Worm (Caenorhabditis elegans) whole organism, mixed stage, embryonic: Measurements from ENCODE around the gene fbxa-224.

Experiments used
- M03D4.4 ChIP-seq: sonication (generic microtip); optimal IDR thresholded peaks from 2 replicates; lab custom pipeline; 2017; ENCODE audit warnings: mild to moderate bottlenecking, missing genetic modification characterization, missing compliant biosample characterization
- bed-3 ChIP-seq: fragments of 200-800 bp; sonication (Bioruptor generic); optimal IDR thresholded peaks from 3 replicates; lab custom pipeline; 2018; ENCODE audit warnings: mild to moderate bottlenecking, missing genetic modification characterization, moderate library complexity, missing compliant biosample characterization
- blmp-1 ChIP-seq: fragments of 150-350 bp; optimal IDR thresholded peaks from 2 replicates; lab custom pipeline; 2014; ENCODE audit warnings: missing biosample characterization, missing genetic modification characterization
- ceh-43 ChIP-seq: fragments of 200-800 bp; sonication (Bioruptor generic); optimal IDR thresholded peaks from 2 replicates; lab custom pipeline; 2018; ENCODE audit warnings: mild to moderate bottlenecking, missing genetic modification characterization, moderate library complexity, missing compliant biosample characterization
- ceh-83 ChIP-seq: fragments of 200-800 bp; sonication (Bioruptor generic); optimal IDR thresholded peaks from 2 replicates; lab custom pipeline; 2018; ENCODE audit warnings: mild to moderate bottlenecking, missing genetic modification characterization, missing compliant biosample characterization
- ces-1 ChIP-seq: fragments of 150-350 bp; optimal IDR thresholded peaks from 2 replicates; lab custom pipeline; 2014; ENCODE audit warnings: missing biosample characterization, missing genetic modification reagents, missing genetic modification characterization
- cnd-1 ChIP-seq: fragments of 200-800 bp; sonication (Bioruptor generic); optimal IDR thresholded peaks from 2 replicates; lab custom pipeline; 2018; ENCODE audit warnings: mild to moderate bottlenecking, missing genetic modification characterization, missing compliant biosample characterization
- elt-1 ChIP-seq: sonication (generic microtip); optimal IDR thresholded peaks from 2 replicates; lab custom pipeline; 2017; ENCODE audit warnings: missing genetic modification characterization, mild to moderate bottlenecking, missing compliant biosample characterization, antibody characterized with exemption, moderate library complexity, borderline replicate concordance; ENCODE audit not compliant: insufficient read depth
- flh-1 ChIP-seq: fragments of 200-800 bp; sonication (Bioruptor generic); optimal IDR thresholded peaks from 2 replicates; lab custom pipeline; 2018; ENCODE audit warnings: mild to moderate bottlenecking, missing genetic modification characterization, moderate library complexity, missing compliant biosample characterization
- ham-2 ChIP-seq: fragments of 200-800 bp; sonication (Bioruptor generic); optimal IDR thresholded peaks from 2 replicates; lab custom pipeline; 2018; ENCODE audit warnings: mild to moderate bottlenecking, missing genetic modification characterization, missing compliant biosample characterization
- hlh-1 ChIP-seq: fragments of 150-350 bp; optimal IDR thresholded peaks from 2 replicates; lab custom pipeline; 2014; ENCODE audit warnings: missing biosample characterization, missing genetic modification reagents, missing genetic modification characterization
- lin-13 ChIP-seq: fragments of 150-350 bp; optimal IDR thresholded peaks from 2 replicates; lab custom pipeline; 2014; ENCODE audit warnings: missing biosample characterization, missing genetic modification characterization
- lin-32 ChIP-seq: fragments of 200-800 bp; sonication (Bioruptor generic); optimal IDR thresholded peaks from 2 replicates; lab custom pipeline; 2018; ENCODE audit warnings: mild to moderate bottlenecking, missing genetic modification characterization, missing compliant biosample characterization
- lsy-2 ChIP-seq: fragments of 150-350 bp; optimal IDR thresholded peaks from 2 replicates; lab custom pipeline; 2014; ENCODE audit warnings: missing biosample characterization, missing genetic modification characterization
- mab-5 ChIP-seq: fragments of 150-350 bp; optimal IDR thresholded peaks from 2 replicates; lab custom pipeline; 2014; ENCODE audit warnings: missing biosample characterization, missing genetic modification characterization
- mls-2 ChIP-seq: sonication (generic microtip); optimal IDR thresholded peaks from 2 replicates; lab custom pipeline; 2016; ENCODE audit warnings: mild to moderate bottlenecking, missing genetic modification characterization, moderate library complexity, missing compliant biosample characterization
- nhr-2 ChIP-seq: fragments of 150-350 bp; optimal IDR thresholded peaks from 2 replicates; lab custom pipeline; 2014; ENCODE audit warnings: missing biosample characterization, missing genetic modification characterization
- nhr-237 ChIP-seq: fragments of 150-350 bp; optimal IDR thresholded peaks from 2 replicates; lab custom pipeline; 2014; ENCODE audit warnings: missing biosample characterization, missing genetic modification characterization
- nhr-28 ChIP-seq: fragments of 150-350 bp; optimal IDR thresholded peaks from 2 replicates; lab custom pipeline; 2014; ENCODE audit warnings: missing biosample characterization, missing genetic modification characterization
- nhr-76 ChIP-seq: sonication (generic microtip); optimal IDR thresholded peaks from 2 replicates; lab custom pipeline; 2017; ENCODE audit warnings: missing biosample characterization, missing genetic modification characterization
- pha-4 ChIP-seq: fragments of 150-350 bp; optimal IDR thresholded peaks from 2 replicates; lab custom pipeline; 2018; ENCODE audit warnings: missing biosample characterization, missing genetic modification reagents, missing genetic modification characterization
- sem-2 ChIP-seq: fragments of 200-800 bp; sonication (Bioruptor generic); optimal IDR thresholded peaks from 2 replicates; lab custom pipeline; 2018; ENCODE audit warnings: mild to moderate bottlenecking, missing genetic modification characterization, missing compliant biosample characterization
- snpc-4 ChIP-seq: fragments of 150-350 bp; optimal IDR thresholded peaks from 2 replicates; lab custom pipeline; 2014; ENCODE audit warnings: missing biosample characterization, missing genetic modification characterization
- sptf-1 ChIP-seq: sonication (generic microtip); optimal IDR thresholded peaks from 2 replicates; lab custom pipeline; 2017; ENCODE audit warnings: mild to moderate bottlenecking, missing genetic modification characterization, moderate library complexity, missing compliant biosample characterization
- tbx-8 ChIP-seq: fragments of 200-800 bp; sonication (Bioruptor generic); optimal IDR thresholded peaks from 2 replicates; lab custom pipeline; 2018; ENCODE audit warnings: mild to moderate bottlenecking, missing genetic modification characterization, moderate library complexity, missing compliant biosample characterization
- unc-120 ChIP-seq: sonication (generic microtip); optimal IDR thresholded peaks from 2 replicates; lab custom pipeline; 2017; ENCODE audit warnings: missing genetic modification characterization, missing compliant biosample characterization; ENCODE audit not compliant: poor library complexity, severe bottlenecking
- unc-62 ChIP-seq: fragments of 150-350 bp; optimal IDR thresholded peaks from 2 replicates; lab custom pipeline; 2014; ENCODE audit warnings: missing biosample characterization, missing genetic modification reagents, missing genetic modification characterization
- zip-8 ChIP-seq: fragments of 150-350 bp; optimal IDR thresholded peaks from 2 replicates; lab custom pipeline; 2014; ENCODE audit warnings: missing biosample characterization, missing genetic modification characterization
- ztf-11 ChIP-seq: fragments of 150-350 bp; optimal IDR thresholded peaks from 2 replicates; lab custom pipeline; 2014; ENCODE audit warnings: missing biosample characterization, missing genetic modification characterization

Gene fbxa-224

ce11 chrII:7534369-7534768 is 13.6 kb downstream of the fbxa-224 start, which contains the start of gene wrt-10:
TSS of gene wrt-10 (minus strand) at chrII:7534563.
- TF ChIP-seq zip-8 (tag; lab: Kevin White, UChicago) (no peak), nhr-2 (tag; lab: Kevin White, UChicago) (no peak), ces-1 (GFP tag; lab: Kevin White, UChicago) (no peak), tbx-8 (GFP tag; lab: Kevin White, UChicago) (no peak), elt-1 (peak; percentile 82), nhr-76 (tag; lab: Kevin White, UChicago) (no peak)

DNA sequence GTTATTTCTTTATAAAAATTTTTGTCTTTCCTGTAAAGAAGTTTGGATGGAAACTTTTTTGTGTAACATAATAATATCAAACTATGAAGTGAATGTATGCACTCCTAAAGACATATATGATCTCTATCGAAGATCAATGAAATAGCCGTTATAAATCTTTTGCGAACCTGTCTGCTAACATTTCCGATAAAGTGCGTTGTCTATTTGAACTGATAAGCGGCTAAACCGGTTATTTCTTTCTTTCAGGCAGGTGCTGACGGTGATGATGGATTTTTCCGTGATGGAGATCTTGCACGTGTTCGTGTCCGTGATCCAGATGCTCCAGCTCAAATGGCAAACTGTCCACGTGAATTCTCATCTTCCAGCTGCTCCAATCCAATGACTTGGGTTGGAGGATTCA is 16.5 kb downstream of the fbxa-224 start:
- TF ChIP-seq tbx-8 (GFP tag; lab: Kevin White, UChicago), result no peak
- no peak for TF ChIP-seq ztf-11 (tag; lab: Kevin White, UChicago)
- no peak for TF ChIP-seq unc-62
- no peak for TF ChIP-seq lin-32 (GFP tag; lab: Kevin White, UChicago)
- TF ChIP-seq ceh-83, result no peak

ce11 chrII:7530944-7531343 is 17.0 kb downstream of the fbxa-224 start, which contains the start of gene wrt-1:
TSS of gene wrt-1 (plus strand) at chrII:7530996.
- no peak for TF ChIP-seq lin-32 (GFP tag; lab: Kevin White, UChicago)
- no peak for TF ChIP-seq nhr-28 (tag; lab: Kevin White, UChicago)
- no peak for TF ChIP-seq mab-5 (tag; lab: Kevin White, UChicago)
- no peak for TF ChIP-seq lsy-2
- TF ChIP-seq ham-2 (GFP tag; lab: Kevin White, UChicago), result peak; percentile 13
- no peak for TF ChIP-seq sem-2 (GFP tag; lab: Kevin White, UChicago)

DNA sequence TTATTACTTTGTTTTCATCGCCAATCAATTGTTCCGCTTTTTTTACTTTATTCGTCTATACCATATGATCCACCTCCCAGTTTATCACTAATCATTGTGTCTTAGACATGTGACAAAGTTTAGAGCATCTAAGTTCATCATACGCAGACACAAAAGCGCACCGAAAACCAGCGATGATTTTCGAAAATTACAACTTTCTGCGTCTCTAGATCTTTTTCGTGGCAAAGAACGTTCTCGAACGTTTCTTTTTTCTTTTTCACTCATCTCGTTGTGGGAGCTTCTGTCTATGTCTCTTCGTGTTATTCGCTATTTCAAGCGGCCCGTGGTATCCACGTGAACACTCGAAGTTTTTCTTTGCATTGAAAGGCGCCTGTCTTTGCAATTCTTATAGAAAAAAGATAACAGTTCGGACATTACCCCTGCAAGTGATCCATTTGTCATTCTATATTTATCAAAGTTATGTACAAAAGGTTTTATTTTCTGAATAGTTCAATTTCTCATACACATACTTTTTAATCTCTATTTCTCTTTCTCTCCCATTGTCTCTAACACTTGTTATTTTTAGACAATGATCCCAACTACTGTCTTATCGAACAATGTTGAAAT is 18.8 kb downstream of the fbxa-224 start, which contains the start of gene ZK1290.5:
ZK1290.5 (plus strand) TSS at position 566 of the 606 bp plus-strand sequence.
- TF ChIP-seq flh-1 (no peak), sptf-1 (tag; lab: Kevin White, UChicago) (no peak), nhr-237 (peak; percentile 46), snpc-4 (tag; lab: Kevin White, UChicago) (no peak), ztf-11 (tag; lab: Kevin White, UChicago) (no peak), cnd-1 (no peak), bed-3 (no peak), zip-8 (tag; lab: Kevin White, UChicago) (no peak), ces-1 (GFP tag; lab: Kevin White, UChicago) (no peak), pha-4 (tag; lab: Kevin White, UChicago) (no peak), unc-120 (peak; percentile 70), mab-5 (tag; lab: Kevin White, UChicago) (no peak), hlh-1 (tag; lab: Kevin White, UChicago) (peak; percentile 62), unc-62 (peak; percentile 76), nhr-2 (tag; lab: Kevin White, UChicago) (no peak), mls-2 (tag; lab: Kevin White, UChicago) (no peak)

DNA sequence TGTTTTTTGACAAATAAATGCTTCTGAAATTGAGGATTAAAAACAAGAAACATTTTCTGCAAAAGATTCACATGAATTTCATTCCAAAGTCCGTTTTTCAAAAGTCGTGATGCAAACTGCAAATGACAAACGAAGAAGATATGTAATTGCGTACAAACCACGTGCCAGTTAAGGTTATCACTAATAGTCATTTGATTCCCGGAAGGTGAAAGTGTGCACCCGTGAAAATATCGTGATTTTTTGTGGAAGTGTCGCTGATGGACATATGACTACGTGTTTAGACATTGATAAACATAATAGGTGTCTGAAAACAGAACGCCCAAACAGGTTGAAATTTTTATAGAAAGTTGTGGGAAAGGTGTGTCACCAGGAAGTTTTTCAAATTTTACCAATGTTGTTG is 19.7 kb downstream of the fbxa-224 start:
- TF ChIP-seq snpc-4 (tag; lab: Kevin White, UChicago), result no peak
- TF ChIP-seq bed-3, result no peak
- TF ChIP-seq unc-120, result no peak
- no peak for TF ChIP-seq M03D4.4
- TF ChIP-seq nhr-2 (tag; lab: Kevin White, UChicago), result no peak
- TF ChIP-seq ztf-11 (tag; lab: Kevin White, UChicago), result no peak
- TF ChIP-seq lsy-2, result no peak
- no peak for TF ChIP-seq ces-1 (GFP tag; lab: Kevin White, UChicago)
- TF ChIP-seq mls-2 (tag; lab: Kevin White, UChicago), result no peak
- TF ChIP-seq cnd-1, result no peak
- no peak for TF ChIP-seq nhr-28 (tag; lab: Kevin White, UChicago)
- no peak for TF ChIP-seq nhr-237
- no peak for TF ChIP-seq nhr-76 (tag; lab: Kevin White, UChicago)
- no peak for TF ChIP-seq ceh-83
- TF ChIP-seq zip-8 (tag; lab: Kevin White, UChicago), result no peak
- TF ChIP-seq blmp-1 (tag; lab: Kevin White, UChicago), result no peak
- no peak for TF ChIP-seq tbx-8 (GFP tag; lab: Kevin White, UChicago)
- no peak for TF ChIP-seq sptf-1 (tag; lab: Kevin White, UChicago)
- TF ChIP-seq mab-5 (tag; lab: Kevin White, UChicago), result no peak

DNA sequence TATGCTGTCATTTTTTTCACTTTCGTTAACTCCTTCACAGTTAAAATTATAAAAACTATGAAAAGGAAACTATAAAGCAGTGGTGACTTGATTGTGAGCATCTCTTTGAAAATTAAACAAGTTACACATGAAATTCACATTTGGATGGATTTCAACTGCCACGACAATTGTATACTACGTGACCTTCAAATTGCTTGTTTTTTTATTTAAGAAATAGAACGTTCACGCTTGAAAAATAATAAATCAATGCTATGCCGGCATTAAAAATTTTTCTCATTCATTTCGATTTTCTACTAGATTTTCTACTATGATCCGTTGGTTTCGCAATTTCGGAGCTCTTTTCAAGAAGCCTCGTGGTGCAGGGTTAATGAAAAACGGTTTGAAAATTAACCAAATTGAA is 22.5 kb downstream of the fbxa-224 start, which contains the start of the genes ZK1290.7 and rnh-1.1:
ZK1290.7 (minus strand) TSS at position 101 of the 400 bp plus-strand sequence.
rnh-1.1 (plus strand) TSS at position 281 of the 400 bp plus-strand sequence.
- TF ChIP-seq nhr-76 (tag; lab: Kevin White, UChicago) (no peak), unc-120 (no peak), lin-13 (tag; lab: Kevin White, UChicago) (no peak), ceh-43 (no peak), M03D4.4 (no peak), lsy-2 (no peak)
